Worm (Caenorhabditis elegans) whole organism, mixed stage, embryonic: Measurements from ENCODE around the gene rnp-7.

Experiments used
- elt-3 ChIP-seq: fragments of 150-350 bp; optimal IDR thresholded peaks from 2 replicates; lab custom pipeline; 2014; ENCODE audit warnings: missing biosample characterization, missing genetic modification characterization
- ham-2 ChIP-seq: fragments of 200-800 bp; sonication (Bioruptor generic); optimal IDR thresholded peaks from 2 replicates; lab custom pipeline; 2018; ENCODE audit warnings: mild to moderate bottlenecking, missing genetic modification characterization, missing compliant biosample characterization
- lsy-2 ChIP-seq: fragments of 150-350 bp; optimal IDR thresholded peaks from 2 replicates; lab custom pipeline; 2014; ENCODE audit warnings: missing biosample characterization, missing genetic modification characterization
- mls-2 ChIP-seq: sonication (generic microtip); optimal IDR thresholded peaks from 2 replicates; lab custom pipeline; 2016; ENCODE audit warnings: mild to moderate bottlenecking, missing genetic modification characterization, moderate library complexity, missing compliant biosample characterization
- ztf-11 ChIP-seq: fragments of 150-350 bp; optimal IDR thresholded peaks from 2 replicates; lab custom pipeline; 2014; ENCODE audit warnings: missing biosample characterization, missing genetic modification characterization

- TF ChIP-seq lsy-2: no peak
- TF ChIP-seq elt-3: no peak
- no peak for TF ChIP-seq mls-2
- no peak for TF ChIP-seq ham-2
- TF ChIP-seq ztf-11: no peak
Measured at ce11 chrIII:7192942-7193665, 32.1 kb upstream of the rnp-7 start, which contains the start of gene mec-14.
